Worm (Caenorhabditis elegans): ENCODE results near the gene W02B3.7.

- TF ChIP-seq ceh-36 (tag; optimal IDR thresholded peaks at IDR 0.05): no peak
- TF ChIP-seq flt-1 (GFP tag; IDR thresholded peaks at IDR 0.05): no peak
Measured at ce11 chrIII:644660-645059, 47.2 kb downstream of the W02B3.7 start.
